Worm (Caenorhabditis elegans): ENCODE data around the gene mtre-1.

- TF ChIP-seq nhr-28 (tag; optimal IDR thresholded peaks at IDR 0.05): no peak
- TF ChIP-seq nhr-42 (GFP tag; IDR thresholded peaks at IDR 0.05): no peak
- TF ChIP-seq tag-97 (GFP tag; IDR thresholded peaks at IDR 0.05): no peak
- TF ChIP-seq fos-1 (tag; optimal IDR thresholded peaks at IDR 0.05): no peak
- TF ChIP-seq zag-1 (tag; optimal IDR thresholded peaks at IDR 0.05): no peak
- no peak for TF ChIP-seq lin-15B (tag; optimal IDR thresholded peaks at IDR 0.05)
- no peak for TF ChIP-seq duxl-1 (tag; optimal IDR thresholded peaks at IDR 0.05; ENCODE audit: poor library complexity)
- TF ChIP-seq ama-1 (optimal IDR thresholded peaks at IDR 0.05): no peak
These were observed 8.4 kb upstream of the mtre-1 start, which contains the start of gene T05H10.8 for ce11 chrII:8058769-8059168.

All from whole organism, L4 larva.